Fruit fly (Drosophila melanogaster): ENCODE results near the gene CG2162.

CG2162 gene

DNA sequence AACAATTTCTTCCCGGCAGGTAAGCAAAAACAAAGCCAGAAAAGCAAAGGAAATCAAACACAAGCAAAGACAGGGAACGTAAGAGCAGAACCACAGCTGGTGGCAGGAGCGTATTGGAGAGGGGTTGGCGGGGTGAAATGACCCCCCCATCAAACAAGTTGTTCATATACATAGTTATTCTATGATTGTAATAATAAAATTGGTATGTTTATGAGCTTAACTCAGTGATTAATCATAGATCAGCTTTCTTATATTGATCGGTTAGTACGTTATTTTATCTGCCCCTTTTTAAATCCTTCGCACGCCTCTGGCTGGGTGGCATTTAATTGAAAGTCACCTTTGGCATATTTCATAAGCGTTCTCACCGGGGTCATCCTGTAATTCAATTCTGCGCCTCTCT lies 38.5 kb downstream of the CG2162 start (continued):
- TF ChIP-seq pros (GFP tag; optimal IDR thresholded peaks at IDR 0.05) (peak; percentile 49), row (GFP tag; IDR thresholded peaks at IDR 0.05) (peak; percentile 53), nom (GFP tag; optimal IDR thresholded peaks at IDR 0.05) (peak; percentile 0), CG10267 (tag; optimal IDR thresholded peaks at IDR 0.05) (no peak), CG12391 (tag; optimal IDR thresholded peaks at IDR 0.05) (no peak), ATbp (GFP tag; optimal IDR thresholded peaks at IDR 0.05) (peak; percentile 39)

DNA sequence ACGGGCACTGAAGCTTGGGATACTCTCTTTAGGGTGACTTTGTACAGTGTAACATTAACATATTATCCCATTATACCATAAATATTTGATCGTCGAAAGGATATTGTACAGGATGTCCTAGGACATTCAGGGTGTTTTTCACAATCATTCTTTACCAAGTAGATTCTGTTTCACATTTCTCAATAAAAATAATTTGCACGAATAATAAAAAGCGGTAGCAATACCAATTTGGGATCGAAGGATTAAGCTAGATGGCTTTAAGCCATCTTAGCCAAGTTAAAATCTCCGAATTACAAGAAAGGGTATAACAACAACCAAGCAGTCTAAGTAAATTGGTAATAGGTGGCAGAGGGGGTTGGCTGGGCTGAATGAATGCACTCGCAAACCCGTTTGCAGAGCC lies 39.4 kb downstream of the CG2162 start:
- TF ChIP-seq bsh (GFP tag; optimal IDR thresholded peaks at IDR 0.05) (peak in 1 of 2 experiments; percentile 7), D19A (tag; optimal IDR thresholded peaks at IDR 0.05) (peak; percentile 21), CG1792 (GFP tag; optimal IDR thresholded peaks at IDR 0.05) (no peak)

DNA sequence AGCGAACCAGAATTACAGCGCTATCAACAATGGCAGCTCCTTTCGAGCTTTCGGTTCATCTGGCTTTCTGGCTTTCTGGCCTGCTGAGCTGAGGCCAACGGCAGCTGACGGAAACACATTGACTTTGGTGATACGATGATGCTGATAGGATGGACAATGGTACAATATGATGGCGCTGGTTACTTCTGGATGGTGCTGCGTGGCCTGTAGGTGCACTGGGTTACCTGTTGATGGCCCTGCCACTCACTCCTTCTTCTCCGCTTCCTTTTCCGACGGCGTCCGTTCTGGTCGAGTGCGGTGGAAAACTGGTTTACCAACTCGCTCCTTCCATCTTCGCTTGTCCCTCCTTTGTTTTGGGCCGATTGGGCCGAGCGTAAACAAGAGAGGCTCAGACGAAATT lies 39.8 kb downstream of the CG2162 start:
- no peak for TF ChIP-seq CG8944 (GFP tag; optimal IDR thresholded peaks at IDR 0.05)
- no peak for TF ChIP-seq CG3281 (GFP tag; optimal IDR thresholded peaks at IDR 0.05)
- TF ChIP-seq sd (tag; optimal IDR thresholded peaks at IDR 0.05) = no peak
- peak; percentile 53 for TF ChIP-seq D (optimal IDR thresholded peaks at IDR 0.05)
- no peak for TF ChIP-seq D (GFP tag; optimal IDR thresholded peaks at IDR 0.05)
- TF ChIP-seq nom (GFP tag; optimal IDR thresholded peaks at IDR 0.05) = peak; percentile 54
- no peak for TF ChIP-seq CG12299 (tag; optimal IDR thresholded peaks at IDR 0.05)
- TF ChIP-seq pb (GFP tag; optimal IDR thresholded peaks at IDR 0.05) = no peak

DNA sequence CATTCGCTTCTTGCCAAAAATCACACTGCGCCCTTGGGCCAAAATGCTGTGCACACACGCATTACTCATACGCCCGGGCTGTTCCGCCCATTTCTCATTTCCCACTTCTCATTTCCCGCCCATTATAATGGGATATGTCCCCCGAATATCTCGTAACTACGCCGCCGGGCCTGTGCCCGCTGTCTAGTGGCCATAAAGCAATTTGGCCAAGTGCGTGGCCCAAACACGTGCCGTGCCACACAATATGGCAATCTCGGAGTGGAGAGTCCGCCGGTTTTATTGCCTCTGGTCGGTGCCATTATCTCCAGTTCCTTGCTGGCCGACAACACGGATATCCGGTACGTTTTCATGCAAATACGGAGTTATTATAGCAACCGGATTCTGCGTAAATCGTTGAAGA lies 42.0 kb downstream of the CG2162 start:
- TF ChIP-seq CG9215 (GFP tag; IDR thresholded peaks at IDR 0.05) (peak; percentile 9; the same call in 1 of the 2 replicates), CG13894 (tag; optimal IDR thresholded peaks at IDR 0.05) (peak; percentile 34), sens (GFP tag) (peak; percentile 46), cwo (GFP tag; optimal IDR thresholded peaks at IDR 0.05) (peak; percentile 57), Deaf1 (tag; optimal IDR thresholded peaks at IDR 0.05) (no peak), rib (GFP tag; IDR thresholded peaks at IDR 0.05) (0 out of 2 replicates have a peak, but pooled peaks have one; percentile 24), CG2875 (GFP tag; optimal IDR thresholded peaks at IDR 0.05) (no peak), CG6175 (GFP tag; IDR thresholded peaks at IDR 0.05) (peak; percentile 16; the same call in 1 of the 3 replicates), CG16813 (GFP tag; IDR thresholded peaks at IDR 0.05; ENCODE audit: partially characterized antibody) (0 out of 3 replicates have a peak, but pooled peaks have one; percentile 30), ase (GFP tag; IDR thresholded peaks at IDR 0.05) (0 out of 3 replicates have a peak, but pooled peaks have one; percentile 27), Med (GFP tag) (peak; percentile 64), NfI (GFP tag; optimal IDR thresholded peaks at IDR 0.05) (no peak), Hey (tag; optimal IDR thresholded peaks at IDR 0.05) (peak; percentile 54), abd-A (tag; optimal IDR thresholded peaks at IDR 0.05) (peak; percentile 47), Chrac-16 (GFP tag; optimal IDR thresholded peaks at IDR 0.05) (no peak)

DNA sequence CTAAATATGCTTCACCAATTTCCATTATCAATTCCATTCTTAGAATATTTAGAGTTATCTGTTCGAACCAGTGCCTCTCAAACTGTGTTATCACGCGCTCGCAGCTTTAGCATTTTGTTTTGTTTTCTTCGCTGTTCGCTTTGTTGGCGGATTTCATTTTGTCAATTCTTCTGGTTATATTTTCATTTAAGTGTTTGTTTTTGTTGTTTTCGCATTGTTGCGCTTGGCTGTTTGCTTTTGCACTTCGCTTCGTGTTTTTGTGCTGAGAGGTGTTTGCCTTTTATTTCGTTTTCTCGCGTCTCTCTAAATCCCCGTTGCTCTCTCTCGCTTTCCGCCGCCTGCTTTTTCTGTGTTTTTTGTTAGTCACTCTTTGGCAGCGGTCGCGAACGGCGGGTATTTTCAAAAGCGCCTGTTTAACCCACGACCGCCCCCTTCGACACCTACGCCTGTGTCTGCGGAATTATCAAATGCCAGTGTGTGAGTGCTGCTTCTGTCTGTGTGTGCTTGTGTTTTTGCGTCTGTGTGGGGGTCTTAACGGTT lies 42.6 kb downstream of the CG2162 start:
- TF ChIP-seq amos (GFP tag; IDR thresholded peaks at IDR 0.05; ENCODE audit: partially characterized antibody) (peak; percentile 44; the same call in 1 of the 2 replicates), CG3163 (GFP tag; optimal IDR thresholded peaks at IDR 0.05) (peak; percentile 46), ac (GFP tag; optimal IDR thresholded peaks at IDR 0.05) (no peak), kay (GFP tag; optimal IDR thresholded peaks at IDR 0.05) (peak; percentile 45), CG9817 (tag; optimal IDR thresholded peaks at IDR 0.05) (no peak), CG12236 (GFP tag; optimal IDR thresholded peaks at IDR 0.05) (no peak), sd (tag; optimal IDR thresholded peaks at IDR 0.05) (peak; percentile 85), CG9876 (GFP tag; optimal IDR thresholded peaks at IDR 0.05) (peak; percentile 0), CG4617 (GFP tag; optimal IDR thresholded peaks at IDR 0.05; ENCODE audit: borderline replicate concordance) (no peak), mirr (GFP tag; optimal IDR thresholded peaks at IDR 0.05) (peak; percentile 84), CG14965 (GFP tag; optimal IDR thresholded peaks at IDR 0.05; ENCODE audit: borderline replicate concordance) (no peak), nau (GFP tag; optimal IDR thresholded peaks at IDR 0.05) (peak; percentile 39), CG6813 (GFP tag; optimal IDR thresholded peaks at IDR 0.05) (peak; percentile 31), Dip3 (GFP tag; optimal IDR thresholded peaks at IDR 0.05) (peak; percentile 11)
